Worm (Caenorhabditis elegans) whole organism, L4 larva: ENCODE data around the gene C54F6.15.

ENCODE experiments used
- ces-1 ChIP-seq: fragments of 150-350 bp; sonication (generic microtip); optimal IDR thresholded peaks from 4 replicates; lab custom pipeline; 2014; ENCODE audit warnings: missing biosample characterization, missing genetic modification reagents, missing genetic modification characterization
- dmd-9 ChIP-seq: fragments of 200-800 bp; sonication (Bioruptor generic); IDR thresholded peaks from 2 replicates; pipeline ENCODE4 v1.3.6; 2022; ENCODE audit warnings: missing genetic modification reagents, missing genetic modification characterization, missing compliant biosample characterization
- egl-27 ChIP-seq: sonication (generic microtip); optimal IDR thresholded peaks from 3 replicates; lab custom pipeline; 2017; ENCODE audit warnings: missing biosample characterization, missing genetic modification reagents, missing genetic modification characterization
- nhr-11 ChIP-seq: fragments of 150-350 bp; optimal IDR thresholded peaks from 2 replicates; lab custom pipeline; 2014; ENCODE audit warnings: missing biosample characterization, missing genetic modification characterization
- nhr-25 ChIP-seq: sonication (generic microtip); optimal IDR thresholded peaks from 2 replicates; lab custom pipeline; 2017; ENCODE audit warnings: missing genetic modification characterization, mild to moderate bottlenecking, missing compliant biosample characterization, antibody characterized with exemption, moderate library complexity, borderline replicate concordance; ENCODE audit not compliant: insufficient read depth
- snpc-4 ChIP-seq: fragments of 150-350 bp; optimal IDR thresholded peaks from 2 replicates; lab custom pipeline; 2014; ENCODE audit warnings: missing biosample characterization, missing genetic modification characterization
- unc-39 ChIP-seq: sonication (generic microtip); optimal IDR thresholded peaks from 2 replicates; lab custom pipeline; 2017; ENCODE audit warnings: missing biosample characterization, missing genetic modification characterization

DNA sequence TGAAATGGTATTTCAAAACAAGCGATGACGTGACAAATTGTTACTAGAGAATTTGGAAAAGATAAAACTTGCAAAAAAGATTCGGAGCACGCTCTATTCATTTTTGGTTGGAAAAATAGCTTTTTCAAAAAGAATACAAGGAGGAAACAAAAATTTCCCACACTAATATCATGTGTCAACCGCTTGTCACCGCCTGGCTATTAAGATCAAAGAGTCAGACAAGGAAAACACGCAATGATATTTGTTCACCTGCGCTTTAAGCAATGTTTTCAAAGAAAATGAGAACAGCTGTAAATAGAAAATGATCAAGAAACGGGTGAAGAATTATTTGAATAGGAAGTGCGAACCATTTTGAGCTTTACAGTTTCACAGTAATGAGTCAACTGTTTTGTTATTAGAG is 45.4 kb downstream of the C54F6.15 start, which contains the start of gene srh-125:
- TF ChIP-seq nhr-11 = no peak
- TF ChIP-seq unc-39 = no peak
- no peak for TF ChIP-seq nhr-25
- TF ChIP-seq ces-1 (GFP tag; lab: Kevin White, UChicago) = no peak
- no peak for TF ChIP-seq snpc-4 (tag; lab: Kevin White, UChicago)
- no peak for TF ChIP-seq egl-27 (tag; lab: Kevin White, UChicago)
- TF ChIP-seq dmd-9 (GFP tag; lab: Robert Waterston, UW) = no peak
